Fruit fly (Drosophila melanogaster) whole organism, embryonic: ENCODE measurements around the gene CG34296.
A peak's percentile ranks its signal among the peaks of the same experiment; 100 is the strongest.

Source experiments
- Atf6 ChIP-seq: fragments of 200-800 bp; sonication (Bioruptor generic); IDR thresholded peaks from 2 replicates; pipeline ENCODE4 v1.3.6; 2022; ENCODE audit warnings: missing biosample characterization, missing genetic modification characterization
- C15 ChIP-seq: fragments of 200-800 bp; sonication (Bioruptor generic); IDR thresholded peaks from 3 replicates; pipeline ENCODE4 v1.3.6; 2022; ENCODE audit warnings: missing biosample characterization, missing genetic modification characterization
- CG1024 ChIP-seq: fragments of 200-800 bp; sonication (Bioruptor generic); IDR thresholded peaks from 2 replicates; pipeline ENCODE4 v1.3.6; 2022; ENCODE audit warnings: missing biosample characterization, missing genetic modification characterization
- CG10267 ChIP-seq: fragments of 200-800 bp; sonication (Bioruptor generic); optimal IDR thresholded peaks from 2 replicates; lab custom pipeline; 2018; ENCODE audit warnings: missing biosample characterization, mild to moderate bottlenecking, missing genetic modification characterization, moderate library complexity
- CG10959 ChIP-seq: fragments of 200-800 bp; sonication (Bioruptor generic); IDR thresholded peaks from 2 replicates; pipeline ENCODE4 v1.3.6; 2022; ENCODE audit warnings: missing biosample characterization, missing genetic modification characterization
- CG11456 ChIP-seq: fragments of 200-800 bp; sonication (Bioruptor generic); IDR thresholded peaks from 3 replicates; pipeline ENCODE4 v1.3.6; 2022; ENCODE audit warnings: missing biosample characterization, missing genetic modification characterization
- CG11504 ChIP-seq: fragments of 200-800 bp; sonication (Bioruptor generic); optimal IDR thresholded peaks from 3 replicates; lab custom pipeline; 2019; ENCODE audit warnings: missing biosample characterization, mild to moderate bottlenecking, missing genetic modification characterization, moderate library complexity
- CG12071 ChIP-seq: fragments of 200-800 bp; sonication (Bioruptor generic); optimal IDR thresholded peaks from 3 replicates; lab custom pipeline; 2018; ENCODE audit warnings: missing biosample characterization, mild to moderate bottlenecking, missing genetic modification characterization
- CG13775 ChIP-seq: fragments of 200-800 bp; sonication (Bioruptor generic); optimal IDR thresholded peaks from 3 replicates; lab custom pipeline; 2017; ENCODE audit warnings: missing biosample characterization, mild to moderate bottlenecking, missing genetic modification characterization
- CG14050 ChIP-seq: fragments of 200-800 bp; sonication (Bioruptor generic); IDR thresholded peaks from 3 replicates; pipeline ENCODE4 v1.3.6; 2022; ENCODE audit warnings: missing biosample characterization, missing genetic modification characterization
- CG14667 ChIP-seq: fragments of 200-800 bp; sonication (Bioruptor generic); IDR thresholded peaks from 2 replicates; pipeline ENCODE4 v1.3.6; 2022; ENCODE audit warnings: missing biosample characterization, missing genetic modification characterization
- CG14965 ChIP-seq: fragments of 200-800 bp; sonication (Bioruptor generic); optimal IDR thresholded peaks from 2 replicates; lab custom pipeline; 2016; ENCODE audit warnings: missing biosample characterization, missing genetic modification characterization, borderline replicate concordance
- CG16779 ChIP-seq: fragments of 200-800 bp; sonication (Bioruptor generic); IDR thresholded peaks from 2 replicates; pipeline ENCODE4 v1.3.6; 2022; ENCODE audit warnings: missing biosample characterization, missing genetic modification characterization
- CG17385 ChIP-seq: fragments of 200-800 bp; sonication (Bioruptor generic); optimal IDR thresholded peaks from 3 replicates; lab custom pipeline; 2018; ENCODE audit warnings: missing biosample characterization, mild to moderate bottlenecking, missing genetic modification characterization
- CG18262 ChIP-seq: fragments of 200-800 bp; optimal IDR thresholded peaks from 3 replicates; lab custom pipeline; 2019; ENCODE audit warnings: missing biosample characterization, mild to moderate bottlenecking, missing genetic modification characterization, moderate library complexity
- CG18599 ChIP-seq: fragments of 200-800 bp; sonication (Bioruptor generic); optimal IDR thresholded peaks from 3 replicates; lab custom pipeline; 2017; ENCODE audit warnings: missing biosample characterization, missing genetic modification characterization, mild to moderate bottlenecking, moderate library complexity, missing genetic modification reagents
- CG18764 ChIP-seq: fragments of 200-800 bp; sonication (Bioruptor generic); optimal IDR thresholded peaks from 3 replicates; lab custom pipeline; 2016; ENCODE audit warnings: missing biosample characterization, missing genetic modification characterization
- CG2129 ChIP-seq: fragments of 200-800 bp; sonication (Bioruptor generic); IDR thresholded peaks from 2 replicates; pipeline ENCODE4 v1.3.6; 2022; ENCODE audit warnings: missing biosample characterization, missing genetic modification characterization; ENCODE audit not compliant: partially characterized antibody
- CG2712 ChIP-seq: fragments of 200-800 bp; optimal IDR thresholded peaks from 3 replicates; lab custom pipeline; 2019; ENCODE audit warnings: missing biosample characterization, mild to moderate bottlenecking, missing genetic modification characterization, moderate library complexity
- CG31441 ChIP-seq: fragments of 200-800 bp; sonication (Bioruptor generic); IDR thresholded peaks from 2 replicates; pipeline ENCODE4 v1.3.6; 2022; ENCODE audit warnings: missing biosample characterization, missing genetic modification characterization
- CG3995 ChIP-seq: fragments of 200-800 bp; sonication (Bioruptor generic); optimal IDR thresholded peaks from 3 replicates; lab custom pipeline; 2016; ENCODE audit warnings: missing biosample characterization, missing genetic modification characterization
- CG4730 ChIP-seq: fragments of 200-800 bp; sonication (Bioruptor generic); IDR thresholded peaks from 2 replicates; pipeline ENCODE4 v1.3.6; 2022; ENCODE audit warnings: missing biosample characterization, missing genetic modification characterization
- CG6254 ChIP-seq: fragments of 200-800 bp; sonication (Bioruptor generic); optimal IDR thresholded peaks from 3 replicates; lab custom pipeline; 2017; ENCODE audit warnings: mild to moderate bottlenecking, missing biosample characterization, missing genetic modification reagents, missing genetic modification characterization
- CG6689 ChIP-seq: fragments of 200-800 bp; sonication (Bioruptor generic); IDR thresholded peaks from 2 replicates; pipeline ENCODE4 v1.3.6; 2022; ENCODE audit warnings: missing biosample characterization, missing genetic modification characterization
- CG8359 ChIP-seq: fragments of 200-800 bp; sonication (Bioruptor generic); optimal IDR thresholded peaks from 2 replicates; lab custom pipeline; 2017; ENCODE audit warnings: missing biosample characterization, mild to moderate bottlenecking, missing genetic modification characterization, borderline replicate concordance
- CG8478 ChIP-seq: fragments of >200 bp; optimal IDR thresholded peaks from 2 replicates; lab custom pipeline; 2018
- CTCF ChIP-seq: fragments of 200-800 bp; sonication (Bioruptor generic); optimal IDR thresholded peaks from 2 replicates; lab custom pipeline; 2017; ENCODE audit warnings: missing biosample characterization, mild to moderate bottlenecking, missing genetic modification characterization, moderate library complexity
- Chrac-16 ChIP-seq: fragments of 200-800 bp; sonication (Bioruptor generic); optimal IDR thresholded peaks from 3 replicates; lab custom pipeline; 2016; ENCODE audit warnings: missing biosample characterization, missing genetic modification characterization
- Drgx ChIP-seq: fragments of 200-800 bp; sonication (Bioruptor generic); IDR thresholded peaks from 2 replicates; pipeline ENCODE4 v1.3.6; 2022; ENCODE audit warnings: missing biosample characterization, missing genetic modification characterization
- Nf-YA ChIP-seq: fragments of 200-800 bp; sonication (Bioruptor generic); IDR thresholded peaks from 2 replicates; pipeline ENCODE4 v1.3.6; 2022; ENCODE audit warnings: missing biosample characterization, missing genetic modification characterization
- NfI ChIP-seq: fragments of 200-800 bp; sonication (Bioruptor generic); optimal IDR thresholded peaks from 3 replicates; lab custom pipeline; 2018; ENCODE audit warnings: missing biosample characterization, mild to moderate bottlenecking, missing genetic modification characterization, moderate library complexity
- ac ChIP-seq: fragments of 200-800 bp; sonication (Bioruptor generic); optimal IDR thresholded peaks from 3 replicates; lab custom pipeline; 2017; ENCODE audit warnings: missing biosample characterization, mild to moderate bottlenecking, missing genetic modification characterization
- ash1 ChIP-seq: fragments of 200-800 bp; sonication (Bioruptor generic); optimal IDR thresholded peaks from 2 replicates; lab custom pipeline; 2018; ENCODE audit warnings: missing biosample characterization, mild to moderate bottlenecking, missing genetic modification characterization
- danr ChIP-seq: fragments of 200-800 bp; sonication (Bioruptor generic); IDR thresholded peaks from 2 replicates; pipeline ENCODE4 v1.3.6; 2022; ENCODE audit warnings: missing biosample characterization, missing genetic modification characterization
- dimm ChIP-seq: fragments of 200-800 bp; sonication (Bioruptor generic); IDR thresholded peaks from 2 replicates; pipeline ENCODE4 v1.3.6; 2022; ENCODE audit warnings: missing biosample characterization, missing genetic modification characterization
- dmrt99B ChIP-seq: fragments of 200-800 bp; sonication (Bioruptor generic); optimal IDR thresholded peaks from 2 replicates; lab custom pipeline; 2018; ENCODE audit warnings: missing biosample characterization, mild to moderate bottlenecking, missing genetic modification characterization, moderate library complexity
- fd102C ChIP-seq: fragments of 200-800 bp; sonication (Bioruptor generic); optimal IDR thresholded peaks from 2 replicates; lab custom pipeline; 2018; ENCODE audit warnings: missing biosample characterization, mild to moderate bottlenecking, missing genetic modification characterization, moderate library complexity
- her ChIP-seq: fragments of 200-800 bp; sonication (Bioruptor generic); optimal IDR thresholded peaks from 2 replicates; lab custom pipeline; 2016; ENCODE audit warnings: missing biosample characterization, missing genetic modification characterization
- klu ChIP-seq: fragments of 200-800 bp; sonication (Bioruptor generic); IDR thresholded peaks from 2 replicates; pipeline ENCODE4 v1.3.6; 2022; ENCODE audit warnings: missing biosample characterization, missing genetic modification characterization
- onecut ChIP-seq: fragments of 200-800 bp; sonication (Bioruptor generic); IDR thresholded peaks from 2 replicates; pipeline ENCODE4 v1.3.6; 2022; ENCODE audit warnings: missing biosample characterization, missing genetic modification characterization
- pros ChIP-seq: fragments of 200-800 bp; sonication (Bioruptor generic); optimal IDR thresholded peaks from 3 replicates; lab custom pipeline; 2019; ENCODE audit warnings: missing biosample characterization, mild to moderate bottlenecking, missing genetic modification characterization, moderate library complexity
- psq ChIP-seq: fragments of 200-800 bp; sonication (Bioruptor generic); optimal IDR thresholded peaks from 2 replicates; lab custom pipeline; 2017; ENCODE audit warnings: missing biosample characterization, missing genetic modification characterization
- run ChIP-seq: fragments of 200-800 bp; sonication (Bioruptor generic); optimal IDR thresholded peaks from 3 replicates; lab custom pipeline; 2018; ENCODE audit warnings: missing biosample characterization, mild to moderate bottlenecking, missing genetic modification characterization
- slbo ChIP-seq: fragments of 200-800 bp; sonication (Bioruptor generic); IDR thresholded peaks from 2 replicates; pipeline ENCODE4 v1.3.6; 2022; ENCODE audit warnings: missing biosample characterization, missing genetic modification characterization
- slp2 ChIP-seq: fragments of 200-800 bp; sonication (Bioruptor generic); optimal IDR thresholded peaks from 2 replicates; lab custom pipeline; 2016; ENCODE audit warnings: missing biosample characterization, missing genetic modification characterization
- so ChIP-seq: fragments of 200-800 bp; sonication (Bioruptor generic); IDR thresholded peaks from 3 replicates; pipeline ENCODE4 v1.3.6; 2022; ENCODE audit warnings: missing biosample characterization, missing genetic modification characterization
- sob ChIP-seq: fragments of 200-800 bp; sonication (Bioruptor generic); IDR thresholded peaks from 2 replicates; pipeline ENCODE4 v1.3.6; 2022; ENCODE audit warnings: missing biosample characterization, missing genetic modification characterization
- tgo ChIP-seq: fragments of 200-800 bp; sonication (Bioruptor generic); IDR thresholded peaks from 3 replicates; pipeline ENCODE4 v1.3.6; 2022; ENCODE audit warnings: missing biosample characterization, missing genetic modification characterization
- tio ChIP-seq: fragments of 200-800 bp; sonication (Bioruptor generic); optimal IDR thresholded peaks from 2 replicates; lab custom pipeline; 2017; ENCODE audit warnings: missing biosample characterization, missing genetic modification characterization, inconsistent platforms
- tna ChIP-seq: fragments of 200-800 bp; sonication (Bioruptor generic); IDR thresholded peaks from 2 replicates; pipeline ENCODE4 v1.3.6; 2022; ENCODE audit warnings: missing biosample characterization, missing genetic modification characterization; ENCODE audit not compliant: partially characterized antibody
- tup ChIP-seq: fragments of 200-800 bp; sonication (Bioruptor generic); optimal IDR thresholded peaks from 2 replicates; lab custom pipeline; 2016; ENCODE audit warnings: missing biosample characterization, mild to moderate bottlenecking, missing genetic modification characterization, moderate library complexity
- zfh1 ChIP-seq: fragments of 200-800 bp; sonication (Bioruptor generic); IDR thresholded peaks from 3 replicates; pipeline ENCODE4 v1.3.6; 2022; ENCODE audit warnings: missing biosample characterization, missing genetic modification characterization

The CG34296 gene

dm6 chr3R:29716043-29716781, 6.1 kb upstream of the CG34296 start (continued):
- no peak for TF ChIP-seq C15 (GFP tag; lab: Robert Waterston, UW)
- TF ChIP-seq her, result no peak
- no peak for TF ChIP-seq CG14050 (GFP tag; lab: Robert Waterston, UW)
- TF ChIP-seq CG1024, result no peak; the same call in 1 of the 2 replicates
- TF ChIP-seq CG17385 (GFP tag; lab: Kevin White, UChicago), result no peak
- TF ChIP-seq CG13775, result no peak
- TF ChIP-seq CG6254 (GFP tag; lab: Kevin White, UChicago), result peak; percentile 3
- TF ChIP-seq Chrac-16 (GFP tag; lab: Kevin White, UChicago), result no peak
- TF ChIP-seq CG8359 (GFP tag; lab: Kevin White, UChicago), result peak; percentile 33
- TF ChIP-seq tgo, result no peak
- peak; percentile 7 for TF ChIP-seq dmrt99B (tag; lab: Kevin White, UChicago)
- TF ChIP-seq slbo (GFP tag; lab: Robert Waterston, UW), result no peak
- TF ChIP-seq tio (GFP tag; lab: Kevin White, UChicago), result no peak
- no peak for TF ChIP-seq CG2712 (tag; lab: Kevin White, UChicago)
- TF ChIP-seq tup (GFP tag; lab: Kevin White, UChicago), result no peak
- no peak for TF ChIP-seq pros (GFP tag; lab: Kevin White, UChicago)
- no peak for TF ChIP-seq CG18764 (GFP tag; lab: Kevin White, UChicago)
- no peak for TF ChIP-seq CG31441 (GFP tag; lab: Robert Waterston, UW)
- no peak for TF ChIP-seq run (tag; lab: Kevin White, UChicago)
- TF ChIP-seq dimm (GFP tag; lab: Robert Waterston, UW), result no peak
- TF ChIP-seq NfI (GFP tag; lab: Kevin White, UChicago), result peak; percentile 28
- no peak for TF ChIP-seq Atf6 (GFP tag; lab: Robert Waterston, UW)
- no peak for TF ChIP-seq danr (GFP tag; lab: Robert Waterston, UW)
- TF ChIP-seq ash1 (GFP tag; lab: Kevin White, UChicago), result no peak
- peak; percentile 9 for TF ChIP-seq CG18262 (tag; lab: Kevin White, UChicago)
- TF ChIP-seq CG12071 (GFP tag; lab: Kevin White, UChicago), result no peak
- TF ChIP-seq slp2, result no peak
- no peak for TF ChIP-seq ac (GFP tag; lab: Kevin White, UChicago)
- no peak for TF ChIP-seq tna (GFP tag; lab: Robert Waterston, UW)
- TF ChIP-seq CG8478 (lab: Kevin White, UChicago), result peak; percentile 34
- TF ChIP-seq Drgx (GFP tag; lab: Robert Waterston, UW), result no peak
- no peak for TF ChIP-seq psq (GFP tag; lab: Kevin White, UChicago)
- peak; percentile 19; the same call in 1 of the 2 replicates for TF ChIP-seq sob
- no peak for TF ChIP-seq fd102C (GFP tag; lab: Kevin White, UChicago)
- no peak for TF ChIP-seq CG16779 (GFP tag; lab: Robert Waterston, UW)
- TF ChIP-seq klu, result no peak
- 0 out of 3 replicates have a peak, but pooled peaks have one; percentile 23 for TF ChIP-seq CG11456

DNA sequence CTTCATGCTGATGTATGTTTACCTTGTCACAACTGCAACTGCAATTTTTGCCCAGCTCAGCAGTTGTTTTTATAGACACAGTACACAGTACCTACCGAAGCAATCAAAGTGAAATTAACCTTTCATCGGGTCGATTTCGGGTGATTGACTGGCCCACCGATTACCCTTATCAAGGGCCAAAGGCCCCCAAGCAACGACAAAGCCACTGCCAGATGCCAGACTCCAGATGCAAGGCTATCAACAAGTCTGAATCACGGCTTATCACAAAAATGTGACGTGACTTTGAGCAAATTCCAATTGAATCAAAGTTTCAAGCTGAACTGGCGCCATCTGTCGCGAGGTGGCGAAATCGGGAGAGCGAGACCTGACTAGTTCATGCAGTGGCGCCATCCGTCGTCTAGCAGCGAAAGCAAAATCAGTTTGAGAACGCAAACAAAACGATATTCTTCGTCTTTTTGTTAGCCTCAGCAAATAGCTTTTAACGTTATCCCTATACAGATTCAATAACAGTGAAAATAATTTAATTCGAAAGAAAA, 5.5 kb upstream of the CG34296 start, which contains the start of gene Obp99b:
Obp99b (minus strand) TSS at position 115 of the 536 bp plus-strand sequence.
- TF ChIP-seq CG2129 (GFP tag; lab: Robert Waterston, UW) (no peak), so (GFP tag; lab: Robert Waterston, UW) (peak; percentile 57; the same call in 2 of the 3 replicates), CG10959 (GFP tag; lab: Robert Waterston, UW) (peak; percentile 88), CG18599 (peak; percentile 44), CG6689 (GFP tag; lab: Robert Waterston, UW) (peak; percentile 76), onecut (peak; percentile 92), zfh1 (GFP tag; lab: Robert Waterston, UW) (peak; percentile 86), CG10267 (tag; lab: Kevin White, UChicago) (peak; percentile 46), CG11504 (peak; percentile 58), CG3995 (GFP tag; lab: Kevin White, UChicago) (no peak), CG14667 (GFP tag; lab: Robert Waterston, UW) (peak; percentile 54), CG14965 (GFP tag; lab: Kevin White, UChicago) (peak; percentile 98), Nf-YA (GFP tag; lab: Robert Waterston, UW) (peak; percentile 71), CG4730 (GFP tag; lab: Robert Waterston, UW) (peak; percentile 79), CTCF (GFP tag; lab: Kevin White, UChicago) (peak; percentile 94)
